Fruit fly (Drosophila melanogaster): ENCODE results near the gene CG13898.

dm6 chr3L:754612-755011 is 49.2 kb downstream of the CG13898 start:
- TF ChIP-seq CG8478 (optimal IDR thresholded peaks at IDR 0.05): no peak
- no peak for TF ChIP-seq Dll (optimal IDR thresholded peaks at IDR 0.05)
- TF ChIP-seq psq (optimal IDR thresholded peaks at IDR 0.05): no peak
- no peak for TF ChIP-seq usp (GFP tag; optimal IDR thresholded peaks at IDR 0.05)
- TF ChIP-seq pan (optimal IDR thresholded peaks at IDR 0.05): no peak

Measured in whole organism.